Fruit fly (Drosophila melanogaster) whole organism, embryonic: ENCODE data around the gene CG32700.

Experiments
- Abd-B ChIP-seq: fragments of 200-800 bp; sonication (Bioruptor generic); optimal IDR thresholded peaks from 2 replicates; lab custom pipeline; 2018; ENCODE audit warnings: missing biosample characterization, mild to moderate bottlenecking, missing genetic modification characterization, moderate library complexity
- Antp ChIP-seq: fragments of 200-800 bp; sonication (Bioruptor generic); optimal IDR thresholded peaks from 3 replicates; lab custom pipeline; 2016; ENCODE audit warnings: missing biosample characterization, missing genetic modification characterization
- Awh ChIP-seq: fragments of 200-800 bp; sonication (Bioruptor generic); IDR thresholded peaks from 2 replicates; pipeline ENCODE4, ENCODE4 v1.3.6; 2022; ENCODE audit warnings: missing biosample characterization, missing genetic modification characterization
- BtbVII ChIP-seq: fragments of 200-800 bp; sonication (Bioruptor generic); optimal IDR thresholded peaks from 3 replicates; lab custom pipeline; 2017; ENCODE audit warnings: missing biosample characterization, mild to moderate bottlenecking, missing genetic modification characterization
- CG10543 ChIP-seq: fragments of 200-800 bp; sonication (Bioruptor generic); optimal IDR thresholded peaks from 3 replicates; lab custom pipeline; 2017; ENCODE audit warnings: missing biosample characterization, mild to moderate bottlenecking, missing genetic modification characterization, moderate library complexity
- CG12155 ChIP-seq: fragments of 200-800 bp; sonication (Bioruptor generic); optimal IDR thresholded peaks from 3 replicates; lab custom pipeline; 2016; ENCODE audit warnings: missing biosample characterization, missing genetic modification characterization
- CG15073 ChIP-seq: fragments of 200-800 bp; sonication (Bioruptor generic); optimal IDR thresholded peaks from 2 replicates; lab custom pipeline; 2016; ENCODE audit warnings: missing biosample characterization, missing genetic modification characterization
- CG15269 ChIP-seq: fragments of 200-800 bp; sonication (Bioruptor generic); optimal IDR thresholded peaks from 2 replicates; lab custom pipeline; 2018; ENCODE audit warnings: missing biosample characterization, mild to moderate bottlenecking, missing genetic modification characterization, moderate library complexity
- CG15479 ChIP-seq: fragments of 200-800 bp; sonication (Bioruptor generic); optimal IDR thresholded peaks from 3 replicates; lab custom pipeline; 2019; ENCODE audit warnings: missing biosample characterization, mild to moderate bottlenecking, missing genetic modification characterization, moderate library complexity
- CG16815 ChIP-seq: fragments of 200-800 bp; sonication (Bioruptor generic); optimal IDR thresholded peaks from 3 replicates; lab custom pipeline; 2017; ENCODE audit warnings: missing biosample characterization, mild to moderate bottlenecking, missing genetic modification characterization
- CG2202 ChIP-seq: fragments of 200-800 bp; sonication (Bioruptor generic); optimal IDR thresholded peaks from 2 replicates; lab custom pipeline; 2018; ENCODE audit warnings: missing biosample characterization, mild to moderate bottlenecking, missing genetic modification characterization
- CG31388 ChIP-seq: fragments of 200-800 bp; sonication (Bioruptor generic); optimal IDR thresholded peaks from 2 replicates; lab custom pipeline; 2016; ENCODE audit warnings: missing biosample characterization, missing genetic modification characterization
- CG31441 ChIP-seq: fragments of 200-800 bp; sonication (Bioruptor generic); IDR thresholded peaks from 2 replicates; pipeline ENCODE4 v1.3.6; 2022; ENCODE audit warnings: missing biosample characterization, missing genetic modification characterization
- CG4360 ChIP-seq: fragments of 200-800 bp; sonication (Bioruptor generic); IDR thresholded peaks from 2 replicates; pipeline ENCODE4 v1.3.6; 2022; ENCODE audit warnings: missing biosample characterization, missing genetic modification characterization
- CG4617 ChIP-seq: fragments of 200-800 bp; sonication (Bioruptor generic); optimal IDR thresholded peaks from 3 replicates; lab custom pipeline; 2016; ENCODE audit warnings: missing biosample characterization, missing genetic modification characterization, borderline replicate concordance
- CG4707 ChIP-seq: fragments of 200-800 bp; sonication (Bioruptor generic); optimal IDR thresholded peaks from 2 replicates; lab custom pipeline; 2018; ENCODE audit warnings: missing biosample characterization, mild to moderate bottlenecking, missing genetic modification characterization, moderate library complexity
- CG6854 ChIP-seq: fragments of 200-800 bp; sonication (Bioruptor generic); optimal IDR thresholded peaks from 3 replicates; lab custom pipeline; 2017; ENCODE audit warnings: missing biosample characterization, mild to moderate bottlenecking, missing genetic modification characterization
- CG7745 ChIP-seq: fragments of 200-800 bp; sonication (Bioruptor generic); optimal IDR thresholded peaks from 2 replicates; lab custom pipeline; 2018; ENCODE audit warnings: missing biosample characterization, mild to moderate bottlenecking, missing genetic modification characterization, moderate library complexity
- CG7987 ChIP-seq: fragments of 200-800 bp; sonication (Bioruptor generic); optimal IDR thresholded peaks from 2 replicates; lab custom pipeline; 2018; ENCODE audit warnings: missing biosample characterization, mild to moderate bottlenecking, missing genetic modification characterization, moderate library complexity
- CG8765 ChIP-seq: fragments of 200-800 bp; sonication (Bioruptor generic); IDR thresholded peaks from 2 replicates; pipeline ENCODE4 v1.3.6; 2022; ENCODE audit warnings: missing biosample characterization, missing genetic modification characterization
- CG9932 ChIP-seq: fragments of 200-800 bp; sonication (Bioruptor generic); IDR thresholded peaks from 2 replicates; pipeline ENCODE4 v1.3.6; 2022; ENCODE audit warnings: missing biosample characterization, missing genetic modification characterization
- Camta ChIP-seq: fragments of 200-800 bp; sonication (Bioruptor generic); optimal IDR thresholded peaks from 2 replicates; lab custom pipeline; 2016; ENCODE audit warnings: missing biosample characterization, missing genetic modification characterization
- CkIIα-i1 ChIP-seq: fragments of 200-800 bp; sonication (Bioruptor generic); IDR thresholded peaks from 2 replicates; pipeline ENCODE4 v1.3.6; 2022; ENCODE audit warnings: missing biosample characterization, missing genetic modification characterization
- Dad ChIP-seq: fragments of 200-800 bp; sonication (Bioruptor generic); optimal IDR thresholded peaks from 3 replicates; lab custom pipeline; 2016; ENCODE audit warnings: missing biosample characterization, missing genetic modification characterization
- Fer1 ChIP-seq: fragments of 200-800 bp; sonication (Bioruptor generic); optimal IDR thresholded peaks from 2 replicates; lab custom pipeline; 2017; ENCODE audit warnings: missing biosample characterization, mild to moderate bottlenecking, missing genetic modification characterization
- HmgD ChIP-seq: fragments of 200-800 bp; sonication (Bioruptor generic); optimal IDR thresholded peaks from 3 replicates; lab custom pipeline; 2016; ENCODE audit warnings: missing biosample characterization, missing genetic modification characterization
- MTF-1 ChIP-seq: fragments of 200-800 bp; sonication (Bioruptor generic); optimal IDR thresholded peaks from 2 replicates; lab custom pipeline; 2018; ENCODE audit warnings: missing biosample characterization, mild to moderate bottlenecking, missing genetic modification characterization, borderline replicate concordance
- Myb ChIP-seq: fragments of 200-800 bp; sonication (Bioruptor generic); optimal IDR thresholded peaks from 2 replicates; lab custom pipeline; 2016; ENCODE audit warnings: missing biosample characterization, missing genetic modification characterization
- bsh ChIP-seq, 2 experiments: fragments of 200-800 bp; sonication (Bioruptor generic); optimal IDR thresholded peaks; 2 replicates each; lab custom pipeline; 2017 to 2018; ENCODE audit warnings: mild to moderate bottlenecking in 2 of 2, missing biosample characterization in 2 of 2, missing genetic modification characterization in 2 of 2, moderate library complexity in 1 of 2
- caup ChIP-seq: fragments of 200-800 bp; sonication (Bioruptor generic); optimal IDR thresholded peaks from 3 replicates; lab custom pipeline; 2017; ENCODE audit warnings: missing biosample characterization, mild to moderate bottlenecking, missing genetic modification characterization, moderate library complexity; ENCODE audit not compliant: severe bottlenecking
- chinmo ChIP-seq: fragments of 200-800 bp; sonication (Bioruptor generic); IDR thresholded peaks from 4 replicates; pipeline ENCODE4 v1.3.6; 2022; ENCODE audit warnings: missing biosample characterization, missing genetic modification characterization; ENCODE audit not compliant: partially characterized antibody
- dmrt11E ChIP-seq: fragments of 200-800 bp; sonication (Bioruptor generic); optimal IDR thresholded peaks from 3 replicates; lab custom pipeline; 2018; ENCODE audit warnings: missing biosample characterization, mild to moderate bottlenecking, missing genetic modification characterization, moderate library complexity
- ems ChIP-seq: fragments of 200-800 bp; sonication (Bioruptor generic); optimal IDR thresholded peaks from 3 replicates; lab custom pipeline; 2016; ENCODE audit warnings: missing biosample characterization, missing genetic modification characterization
- esg ChIP-seq: fragments of 200-800 bp; sonication (Bioruptor generic); conservative IDR thresholded peaks from 2 replicates; pipeline ENCODE4 v1.3.6; 2022; ENCODE audit warnings: missing biosample characterization, missing genetic modification characterization
- eve ChIP-seq, 2 experiments: fragments of >200 bp; optimal IDR thresholded peaks; 2 replicates each; lab custom pipeline; 2017; ENCODE audit warnings: missing biosample characterization in 2 of 2, missing genetic modification characterization in 2 of 2
- fd64A ChIP-seq: fragments of 200-800 bp; sonication (Bioruptor generic); optimal IDR thresholded peaks from 3 replicates; lab custom pipeline; 2018; ENCODE audit warnings: missing biosample characterization, mild to moderate bottlenecking, missing genetic modification characterization
- gem ChIP-seq: fragments of 200-800 bp; sonication (Bioruptor generic); optimal IDR thresholded peaks from 2 replicates; lab custom pipeline; 2019; ENCODE audit warnings: missing biosample characterization, mild to moderate bottlenecking, missing genetic modification characterization, moderate library complexity
- lov ChIP-seq, 2 experiments: fragments of 200-800 bp in 1 of 2; fragments of >200 bp in 1 of 2; sonication (Bioruptor generic) in 1 of 2; IDR thresholded peaks in 1 of 2; optimal IDR thresholded peaks in 1 of 2; 2 replicates in 1 of 2; 3 replicates in 1 of 2; pipeline versions ENCODE4 v1.3.6 to Lab custom; 2017 to 2022; ENCODE audit warnings: missing biosample characterization in 1 of 2, missing genetic modification characterization in 1 of 2
- nom ChIP-seq: fragments of 200-800 bp; sonication (Bioruptor generic); optimal IDR thresholded peaks from 2 replicates; lab custom pipeline; 2017; ENCODE audit warnings: missing biosample characterization, missing genetic modification characterization, mild to moderate bottlenecking, moderate library complexity, missing genetic modification reagents
- scrt ChIP-seq: fragments of 200-800 bp; sonication (Bioruptor generic); optimal IDR thresholded peaks from 2 replicates; lab custom pipeline; 2018; ENCODE audit warnings: missing biosample characterization, mild to moderate bottlenecking, missing genetic modification characterization, moderate library complexity
- tin ChIP-seq: fragments of 200-800 bp; sonication (Bioruptor generic); optimal IDR thresholded peaks from 3 replicates; lab custom pipeline; 2016; ENCODE audit warnings: missing biosample characterization, missing genetic modification characterization
- vfl ChIP-seq: fragments of 200-800 bp; sonication (Bioruptor generic); optimal IDR thresholded peaks from 2 replicates; lab custom pipeline; 2016; ENCODE audit warnings: missing biosample characterization, missing genetic modification characterization

The CG32700 gene

dm6 chrX:9579918-9580521 lies 29.4 kb upstream of the CG32700 start, which contains the start of gene LPCAT (continued):
- TF ChIP-seq fd64A (no peak), vfl (GFP tag; lab: Kevin White, UChicago) (peak; percentile 52), CG8765 (peak; percentile 53; the same call in 1 of the 2 replicates), eve (GFP tag; optimal IDR thresholded peaks at IDR 0.05; lab: Kevin White, UChicago) (peak in 1 of 2 experiments; percentile 81), CG4360 (GFP tag; lab: Robert Waterston, UW) (peak; percentile 76), CG31441 (GFP tag; lab: Robert Waterston, UW) (0 out of 2 replicates have a peak, but pooled peaks have one; percentile 17), CG10543 (peak; percentile 7), CG7987 (GFP tag; lab: Kevin White, UChicago) (peak; percentile 80), Antp (GFP tag; lab: Kevin White, UChicago) (peak; percentile 75), BtbVII (GFP tag; lab: Kevin White, UChicago) (peak; percentile 8), gem (peak; percentile 63), HmgD (GFP tag; lab: Kevin White, UChicago) (peak; percentile 79), CG2202 (tag; lab: Kevin White, UChicago) (no peak), ems (GFP tag; lab: Kevin White, UChicago) (peak; percentile 69), Awh (no peak), CG15479 (GFP tag; lab: Kevin White, UChicago) (peak; percentile 35), Dad (GFP tag; lab: Kevin White, UChicago) (peak; percentile 82), CG9932 (GFP tag; lab: Robert Waterston, UW) (peak; percentile 93), caup (GFP tag; lab: Kevin White, UChicago) (peak; percentile 69), Fer1 (GFP tag; lab: Kevin White, UChicago) (peak; percentile 80), lov (optimal IDR thresholded peaks at IDR 0.05; lab: Kevin White, UChicago) (no peak), lov (GFP tag; IDR thresholded peaks at IDR 0.05; lab: Robert Waterston, UW) (peak; percentile 70; the same call in 2 of the 3 replicates), CG12155 (GFP tag; lab: Kevin White, UChicago) (peak; percentile 85), CG4617 (GFP tag; lab: Kevin White, UChicago) (peak; percentile 19), CG15269 (peak; percentile 64), dmrt11E (tag; lab: Kevin White, UChicago) (peak; percentile 44), Abd-B (GFP tag; lab: Kevin White, UChicago) (peak; percentile 78), CG31388 (GFP tag; lab: Kevin White, UChicago) (peak; percentile 47), Myb (GFP tag; lab: Kevin White, UChicago) (peak; percentile 86), CG15073 (GFP tag; lab: Kevin White, UChicago) (no peak), nom (GFP tag; lab: Kevin White, UChicago) (peak; percentile 1), CG6854 (GFP tag; lab: Kevin White, UChicago) (no peak), Camta (GFP tag; lab: Kevin White, UChicago) (peak; percentile 85), CG16815 (peak; percentile 23), MTF-1 (GFP tag; lab: Kevin White, UChicago) (peak; percentile 19), bsh (GFP tag; optimal IDR thresholded peaks at IDR 0.05; lab: Kevin White, UChicago) (peak in 1 of 2 experiments; percentile 57), tin (GFP tag; lab: Kevin White, UChicago) (peak; percentile 83), CG7745 (tag; lab: Kevin White, UChicago) (peak; percentile 16), chinmo (GFP tag; lab: Robert Waterston, UW) (0 out of 4 replicates have a peak, but pooled peaks have one; percentile 63), CG4707 (GFP tag; lab: Kevin White, UChicago) (no peak), scrt (peak; percentile 43), CkIIα-i1 (GFP tag; lab: Robert Waterston, UW) (no peak), esg (GFP tag; lab: Robert Waterston, UW) (peak; percentile 71)
